Worm (Caenorhabditis elegans): Measurements from ENCODE around the gene F55F10.1.

Gene F55F10.1

DNA sequence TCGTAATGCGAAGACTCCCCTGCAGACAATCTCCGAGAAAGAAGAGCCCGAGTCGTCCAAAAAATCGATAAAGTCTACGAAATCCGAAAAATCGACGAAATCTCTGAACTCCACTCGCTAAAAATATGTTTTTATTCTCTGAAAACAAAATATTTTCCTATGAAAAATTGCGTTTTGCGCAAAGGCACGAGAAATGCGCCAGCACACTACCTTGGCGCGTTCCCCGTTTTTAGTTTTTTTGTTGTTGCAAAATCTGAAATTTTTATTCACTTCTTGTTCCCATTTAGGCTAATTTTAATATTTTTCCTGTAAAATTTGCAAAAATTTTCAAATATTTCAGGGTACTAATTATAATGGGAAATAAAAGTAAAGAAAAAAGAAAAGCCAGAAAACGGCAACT is at the start of gene F55F10.1:
TSS of gene F55F10.1 (plus strand) at position 341 of the 400 bp plus-strand sequence.
- TF ChIP-seq mep-1 (tag; optimal IDR thresholded peaks at IDR 0.05) (peak; percentile 53), nhr-76 (tag; optimal IDR thresholded peaks at IDR 0.05) (no peak), flh-1 (GFP tag; optimal IDR thresholded peaks at IDR 0.05) (no peak), ham-2 (GFP tag; optimal IDR thresholded peaks at IDR 0.05) (no peak), ces-1 (GFP tag; optimal IDR thresholded peaks at IDR 0.05) (no peak), nhr-2 (tag; optimal IDR thresholded peaks at IDR 0.05) (no peak)

DNA sequence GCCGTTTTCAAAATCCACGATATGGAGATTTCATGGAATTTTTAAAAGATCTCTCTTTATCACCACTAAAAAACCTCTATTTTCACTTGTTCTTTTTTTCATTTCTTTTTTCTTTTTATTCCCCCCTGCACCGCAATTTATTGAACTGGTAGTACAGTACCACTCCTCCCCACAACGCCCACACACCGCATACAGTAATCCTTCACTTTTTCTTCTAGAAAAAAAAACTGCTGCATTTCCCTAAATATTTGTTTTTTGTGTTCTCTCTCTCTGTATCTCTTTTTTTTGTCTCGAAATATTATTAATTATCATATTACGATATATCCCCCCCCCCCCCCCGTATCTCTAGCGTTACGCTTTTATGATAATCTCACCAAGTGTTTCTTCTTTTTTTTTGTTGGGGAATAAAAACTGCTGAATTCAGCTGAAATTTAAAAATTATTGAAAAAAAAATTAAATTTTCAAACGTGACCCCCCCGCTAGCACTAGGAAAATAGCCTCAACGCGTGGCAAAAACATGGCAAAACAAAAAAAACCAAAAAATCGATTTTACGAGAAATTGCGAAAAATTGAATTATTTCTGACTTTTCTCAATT is 43.7 kb upstream of the F55F10.1 start, which contains the start of gene Y24D9B.1:
TSS of gene Y24D9B.1 (plus strand) at position 546 of the 596 bp plus-strand sequence.
- TF ChIP-seq sptf-1 (tag; optimal IDR thresholded peaks at IDR 0.05), result no peak
- TF ChIP-seq mls-2 (tag; optimal IDR thresholded peaks at IDR 0.05), result no peak
- TF ChIP-seq ceh-83 (GFP tag; optimal IDR thresholded peaks at IDR 0.05), result no peak
- no peak for TF ChIP-seq snpc-4 (tag; optimal IDR thresholded peaks at IDR 0.05)
- no peak for TF ChIP-seq elt-3 (tag; optimal IDR thresholded peaks at IDR 0.05)
- no peak for TF ChIP-seq ces-1 (GFP tag; optimal IDR thresholded peaks at IDR 0.05)
- no peak for TF ChIP-seq unc-39 (tag; optimal IDR thresholded peaks at IDR 0.05)
- TF ChIP-seq blmp-1 (tag; optimal IDR thresholded peaks at IDR 0.05), result no peak
- no peak for TF ChIP-seq mab-5 (tag; optimal IDR thresholded peaks at IDR 0.05)

DNA sequence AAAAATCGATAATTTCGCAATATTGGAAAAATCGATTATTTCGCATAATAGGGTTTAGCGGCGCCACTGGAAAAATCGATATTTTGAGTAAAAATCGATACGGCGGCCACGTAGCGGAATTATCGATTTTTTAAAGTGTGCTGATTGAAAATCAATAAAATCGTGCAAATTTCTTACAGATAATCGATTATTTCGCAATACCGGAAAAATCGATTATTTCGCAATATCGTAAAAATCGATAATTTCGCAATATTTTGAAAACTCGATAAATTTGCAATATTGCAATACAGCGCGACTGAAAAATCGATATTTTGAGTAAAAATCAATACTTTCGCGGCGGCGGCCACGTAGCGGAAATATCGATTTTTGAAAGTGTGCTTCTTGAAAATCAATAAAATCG is 43.0 kb upstream of the F55F10.1 start:
- no peak for TF ChIP-seq lin-13 (tag; optimal IDR thresholded peaks at IDR 0.05)
- TF ChIP-seq mep-1 (tag; optimal IDR thresholded peaks at IDR 0.05), result no peak
- TF ChIP-seq mls-2 (tag; optimal IDR thresholded peaks at IDR 0.05), result no peak
- TF ChIP-seq drap-1 (GFP tag; optimal IDR thresholded peaks at IDR 0.05), result no peak
- no peak for TF ChIP-seq nhr-28 (tag; optimal IDR thresholded peaks at IDR 0.05)
- TF ChIP-seq elt-1 (tag; optimal IDR thresholded peaks at IDR 0.05; ENCODE audit: borderline replicate concordance, insufficient read depth), result no peak
- no peak for TF ChIP-seq cnd-1 (tag; optimal IDR thresholded peaks at IDR 0.05)
- TF ChIP-seq lin-32 (GFP tag; optimal IDR thresholded peaks at IDR 0.05), result no peak
- no peak for TF ChIP-seq unc-39 (tag; optimal IDR thresholded peaks at IDR 0.05)
- no peak for TF ChIP-seq pha-4 (tag; optimal IDR thresholded peaks at IDR 0.05)
- no peak for TF ChIP-seq unc-62 (GFP tag; optimal IDR thresholded peaks at IDR 0.05)
- TF ChIP-seq snpc-4 (tag; optimal IDR thresholded peaks at IDR 0.05), result no peak
- TF ChIP-seq elt-3 (tag; optimal IDR thresholded peaks at IDR 0.05), result no peak
- no peak for TF ChIP-seq nhr-237 (tag; optimal IDR thresholded peaks at IDR 0.05)
- TF ChIP-seq flh-1 (GFP tag; optimal IDR thresholded peaks at IDR 0.05), result no peak
- TF ChIP-seq lsy-2 (tag; optimal IDR thresholded peaks at IDR 0.05), result no peak
- no peak for TF ChIP-seq nhr-2 (tag; optimal IDR thresholded peaks at IDR 0.05)
- no peak for TF ChIP-seq mab-5 (tag; optimal IDR thresholded peaks at IDR 0.05)
- no peak for TF ChIP-seq ham-2 (GFP tag; optimal IDR thresholded peaks at IDR 0.05)

DNA sequence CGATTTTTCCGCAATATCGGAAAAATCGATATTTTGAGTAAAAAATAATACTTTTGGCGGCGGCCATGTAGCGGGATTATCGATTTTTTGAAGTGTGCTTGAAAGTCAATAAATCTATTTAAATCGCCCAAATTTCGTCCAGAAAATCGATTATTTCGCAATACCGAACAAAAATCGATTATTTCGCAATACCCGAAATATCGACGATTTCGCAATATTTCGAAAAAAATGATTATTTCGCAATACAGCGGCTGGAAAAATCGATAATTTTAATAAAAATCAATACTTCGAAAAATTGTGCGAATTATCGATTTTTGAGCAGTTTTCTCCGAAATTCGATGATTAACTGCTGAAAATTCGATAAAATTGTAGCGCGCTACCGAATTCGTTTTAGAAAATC is 42.6 kb upstream of the F55F10.1 start:
- TF ChIP-seq hlh-1 (tag; optimal IDR thresholded peaks at IDR 0.05) (no peak), unc-120 (tag; optimal IDR thresholded peaks at IDR 0.05; ENCODE audit: poor library complexity, severe bottlenecking) (no peak), drap-1 (GFP tag; optimal IDR thresholded peaks at IDR 0.05) (no peak), ham-2 (GFP tag; optimal IDR thresholded peaks at IDR 0.05) (no peak), mab-5 (tag; optimal IDR thresholded peaks at IDR 0.05) (no peak), nhr-237 (tag; optimal IDR thresholded peaks at IDR 0.05) (no peak), nhr-2 (tag; optimal IDR thresholded peaks at IDR 0.05) (no peak), nhr-76 (tag; optimal IDR thresholded peaks at IDR 0.05) (no peak), lsy-2 (tag; optimal IDR thresholded peaks at IDR 0.05) (no peak), flh-1 (GFP tag; optimal IDR thresholded peaks at IDR 0.05) (no peak), mls-2 (tag; optimal IDR thresholded peaks at IDR 0.05) (no peak), sptf-1 (tag; optimal IDR thresholded peaks at IDR 0.05) (no peak)

DNA sequence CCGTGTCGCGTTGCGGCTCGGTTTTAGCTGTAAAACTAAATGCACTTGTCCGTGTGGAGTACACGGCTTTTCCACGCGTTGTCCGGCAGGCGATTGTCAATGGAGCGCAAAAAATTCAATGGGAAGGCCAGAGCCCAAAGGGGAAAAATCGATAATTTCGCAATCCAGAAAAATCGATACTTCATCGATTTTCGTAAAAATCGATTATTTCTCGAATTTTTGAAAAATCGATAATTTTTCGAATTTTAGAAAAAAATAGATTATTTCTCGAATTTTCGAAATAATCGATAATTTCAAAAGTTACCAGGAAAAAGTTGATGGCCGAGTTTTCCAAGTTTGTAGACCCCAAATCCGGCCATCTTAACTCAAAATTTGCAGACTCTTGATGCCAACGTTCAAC is 41.2 kb upstream of the F55F10.1 start:
- TF ChIP-seq ceh-83 (GFP tag; optimal IDR thresholded peaks at IDR 0.05), result no peak
- TF ChIP-seq flh-1 (GFP tag; optimal IDR thresholded peaks at IDR 0.05), result no peak
- TF ChIP-seq unc-120 (tag; optimal IDR thresholded peaks at IDR 0.05; ENCODE audit: poor library complexity, severe bottlenecking), result no peak

DNA sequence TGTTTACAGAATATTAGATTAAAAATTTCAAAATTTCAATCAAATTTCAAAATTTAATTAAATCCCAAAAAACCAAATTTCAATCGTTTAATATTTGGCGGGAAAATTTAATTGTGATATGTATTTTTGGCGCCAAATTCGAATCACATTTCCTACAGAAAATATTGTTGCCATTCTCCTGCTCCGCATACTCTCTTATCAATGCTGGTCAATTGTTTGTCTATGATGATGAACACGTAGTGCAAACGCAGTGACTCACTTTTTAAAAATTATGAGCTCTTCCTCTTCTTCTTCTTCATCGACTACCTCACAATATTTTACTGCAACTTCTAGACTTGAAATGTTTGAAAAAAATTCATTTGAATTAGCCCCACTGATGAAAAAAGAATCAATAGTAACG is 34.2 kb upstream of the F55F10.1 start, which contains the start of gene trpl-2:
TSS of gene trpl-2 (plus strand) at position 210 of the 400 bp plus-strand sequence.
- no peak for TF ChIP-seq zip-8 (tag; optimal IDR thresholded peaks at IDR 0.05)
- TF ChIP-seq nhr-76 (tag; optimal IDR thresholded peaks at IDR 0.05), result no peak
- TF ChIP-seq nhr-2 (tag; optimal IDR thresholded peaks at IDR 0.05), result no peak
